Worm (Caenorhabditis elegans): Measurements from ENCODE around the gene Y51H7C.7.

DNA sequence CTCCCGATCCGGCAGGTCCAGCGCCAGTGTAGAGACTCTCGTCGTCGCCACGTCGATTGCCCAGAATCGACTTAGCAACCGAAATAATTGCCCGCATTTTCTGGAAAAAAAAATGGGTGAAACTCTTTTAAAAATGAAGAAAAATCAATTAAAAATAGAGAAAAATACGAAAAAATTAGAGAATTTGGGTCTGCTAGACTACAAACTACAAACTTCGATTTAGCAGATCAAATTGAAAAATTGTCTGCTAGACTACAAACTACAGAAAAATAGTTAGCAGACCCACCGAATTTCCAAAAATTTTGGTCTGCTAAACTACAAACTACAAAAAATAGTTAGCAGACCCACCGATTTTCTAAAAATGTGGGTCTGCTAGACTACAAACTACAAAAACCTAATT lies 27.5 kb upstream of the Y51H7C.7 start, which contains the start of gene rog-1:
- no peak for TF ChIP-seq ztf-4 (tag; optimal IDR thresholded peaks at IDR 0.05)
- no peak for TF ChIP-seq unc-39 (tag; optimal IDR thresholded peaks at IDR 0.05)
- TF ChIP-seq ztf-11 (tag; optimal IDR thresholded peaks at IDR 0.05), result no peak
- TF ChIP-seq pha-4 (tag; optimal IDR thresholded peaks at IDR 0.05), result no peak
- TF ChIP-seq skn-1 (tag; optimal IDR thresholded peaks at IDR 0.05), result no peak
- TF ChIP-seq pqm-1 (tag; optimal IDR thresholded peaks at IDR 0.05), result no peak
- no peak for TF ChIP-seq jun-1 (tag; optimal IDR thresholded peaks at IDR 0.05)
- TF ChIP-seq zag-1 (tag; optimal IDR thresholded peaks at IDR 0.05), result no peak
- TF ChIP-seq ama-1 (optimal IDR thresholded peaks at IDR 0.05), result no peak
- no peak for TF ChIP-seq ceh-82 (tag; optimal IDR thresholded peaks at IDR 0.05)
- TF ChIP-seq hmg-11 (tag; optimal IDR thresholded peaks at IDR 0.05), result no peak
- TF ChIP-seq lin-39 (tag; optimal IDR thresholded peaks at IDR 0.05), result no peak
- no peak for TF ChIP-seq snpc-4 (tag; optimal IDR thresholded peaks at IDR 0.05)

Measured in whole organism, L3 larva.